Worm (Caenorhabditis elegans) whole organism, L4 larva: Measurements from ENCODE around the gene srh-303.
A peak's percentile ranks its signal among the peaks of the same experiment; 100 is the strongest.

Experiments used
- F44E2.7 ChIP-seq: fragments of 200-800 bp; sonication (Bioruptor generic); IDR thresholded peaks from 2 replicates; pipeline ENCODE4 v2.1.2; 2022; ENCODE audit warnings: missing genetic modification characterization, missing compliant biosample characterization
- R02D3.7 ChIP-seq: fragments of 150-350 bp; sonication (generic microtip); optimal IDR thresholded peaks from 3 replicates; lab custom pipeline; 2014; ENCODE audit warnings: missing biosample characterization, missing genetic modification characterization
- Y105C5A.15 ChIP-seq: fragments of 200-800 bp; sonication (Bioruptor generic); IDR thresholded peaks from 2 replicates; pipeline ENCODE4 v1.3.6; 2022; ENCODE audit warnings: missing genetic modification characterization, missing compliant biosample characterization
- arid-1 ChIP-seq: fragments of 200-800 bp; sonication (Bioruptor generic); conservative IDR thresholded peaks from 2 replicates; pipeline ENCODE4 v1.3.6; 2022; ENCODE audit warnings: missing genetic modification reagents, missing genetic modification characterization, missing compliant biosample characterization
- ceh-20 ChIP-seq: fragments of 200-800 bp; sonication (Bioruptor generic); IDR thresholded peaks from 2 replicates; pipeline ENCODE4 v1.3.6; 2022; ENCODE audit warnings: missing genetic modification reagents, missing genetic modification characterization, missing compliant biosample characterization
- ceh-28 ChIP-seq: fragments of 150-350 bp; optimal IDR thresholded peaks from 2 replicates; lab custom pipeline; 2014; ENCODE audit warnings: missing biosample characterization, missing genetic modification reagents, missing genetic modification characterization
- ceh-62 ChIP-seq: sonication (generic microtip); optimal IDR thresholded peaks from 2 replicates; lab custom pipeline; 2017; ENCODE audit warnings: missing biosample characterization, missing genetic modification characterization
- cey-2 ChIP-seq: sonication (generic microtip); optimal IDR thresholded peaks from 3 replicates; lab custom pipeline; 2017; ENCODE audit warnings: missing genetic modification characterization, mild to moderate bottlenecking, missing compliant biosample characterization, antibody characterized with exemption, borderline replicate concordance; ENCODE audit not compliant: insufficient read depth
- daf-16 ChIP-seq, 3 experiments: sonication (generic microtip); optimal IDR thresholded peaks; 2 replicates each; lab custom pipeline; 2016 to 2017; ENCODE audit warnings: missing genetic modification characterization in 3 of 3, missing genetic modification reagents in 3 of 3, mild to moderate bottlenecking in 2 of 3, missing compliant biosample characterization in 2 of 3, missing biosample characterization in 1 of 3, moderate library complexity in 1 of 3
- dmd-6 ChIP-seq: fragments of 200-800 bp; sonication (Bioruptor generic); IDR thresholded peaks from 2 replicates; pipeline ENCODE4 v1.3.6; 2022; ENCODE audit warnings: missing genetic modification reagents, missing genetic modification characterization, missing compliant biosample characterization
- dmd-8 ChIP-seq: fragments of 200-800 bp; sonication (Bioruptor generic); IDR thresholded peaks from 2 replicates; pipeline ENCODE4 v1.3.6; 2022; ENCODE audit warnings: missing genetic modification characterization, missing compliant biosample characterization
- egl-43 ChIP-seq: fragments of 200-800 bp; sonication (Bioruptor generic); IDR thresholded peaks from 2 replicates; pipeline ENCODE4 v1.3.6; 2022; ENCODE audit warnings: missing genetic modification reagents, missing genetic modification characterization, missing compliant biosample characterization
- hlh-30 ChIP-seq: sonication (generic microtip); optimal IDR thresholded peaks from 2 replicates; lab custom pipeline; 2017; ENCODE audit warnings: antibody characterized with exemption, mild to moderate bottlenecking, missing genetic modification characterization, missing compliant biosample characterization; ENCODE audit not compliant: insufficient read depth
- lim-7 ChIP-seq: fragments of 200-800 bp; sonication (Bioruptor generic); IDR thresholded peaks from 2 replicates; pipeline ENCODE4 v1.3.6; 2022; ENCODE audit warnings: missing genetic modification characterization, missing compliant biosample characterization
- lin-15B ChIP-seq: fragments of 150-350 bp; sonication (generic microtip); optimal IDR thresholded peaks from 3 replicates; lab custom pipeline; 2014; ENCODE audit warnings: missing biosample characterization, missing genetic modification characterization
- lin-29 ChIP-seq: fragments of 200-800 bp; sonication (Bioruptor generic); IDR thresholded peaks from 2 replicates; pipeline ENCODE4 v1.3.6; 2022; ENCODE audit warnings: missing genetic modification reagents, missing genetic modification characterization, missing compliant biosample characterization
- lir-3 ChIP-seq: sonication (generic microtip); optimal IDR thresholded peaks from 2 replicates; lab custom pipeline; 2016; ENCODE audit warnings: mild to moderate bottlenecking, missing genetic modification characterization, missing compliant biosample characterization
- lsy-2 ChIP-seq, 2 experiments: fragments of 150-350 bp in 1 of 2; sonication (generic microtip) in 1 of 2; optimal IDR thresholded peaks; 2 replicates each; lab custom pipeline; 2014 to 2017; ENCODE audit warnings: missing biosample characterization in 2 of 2, missing genetic modification characterization in 2 of 2
- madf-5 ChIP-seq, 2 experiments: fragments of 200-800 bp; sonication (Bioruptor generic); IDR thresholded peaks; 2 replicates each; pipeline ENCODE4 v1.3.6; 2022; ENCODE audit warnings: missing compliant biosample characterization in 2 of 2, missing genetic modification characterization in 2 of 2
- mep-1 ChIP-seq: fragments of 150-350 bp; sonication (generic microtip); optimal IDR thresholded peaks from 3 replicates; lab custom pipeline; 2014; ENCODE audit warnings: missing biosample characterization, missing genetic modification characterization
- mes-2 ChIP-seq: sonication (generic microtip); optimal IDR thresholded peaks from 2 replicates; lab custom pipeline; 2016; ENCODE audit warnings: missing genotype, mild to moderate bottlenecking, missing genetic modification characterization, missing compliant biosample characterization; ENCODE audit not compliant: poor library complexity, severe bottlenecking
- mxl-2 ChIP-seq: fragments of 200-800 bp; sonication (Bioruptor generic); conservative IDR thresholded peaks from 2 replicates; pipeline ENCODE4 v1.3.6; 2022; ENCODE audit warnings: missing genetic modification reagents, missing genetic modification characterization, missing compliant biosample characterization
- nhr-11 ChIP-seq: fragments of 150-350 bp; optimal IDR thresholded peaks from 2 replicates; lab custom pipeline; 2014; ENCODE audit warnings: missing biosample characterization, missing genetic modification characterization
- nhr-41 ChIP-seq: fragments of 200-800 bp; sonication (Bioruptor generic); IDR thresholded peaks from 2 replicates; pipeline ENCODE4 v1.3.6; 2022; ENCODE audit warnings: missing genetic modification reagents, missing genetic modification characterization, missing compliant biosample characterization
- nhr-42 ChIP-seq: fragments of 200-800 bp; sonication (Bioruptor generic); IDR thresholded peaks from 2 replicates; pipeline ENCODE4 v1.3.6; 2022; ENCODE audit warnings: missing genetic modification characterization, missing compliant biosample characterization
- nhr-6 ChIP-seq: fragments of 150-350 bp; optimal IDR thresholded peaks from 2 replicates; lab custom pipeline; 2014; ENCODE audit warnings: missing biosample characterization, missing genetic modification characterization
- pha-4 ChIP-seq, 2 experiments: fragments of 150-350 bp in 1 of 2; fragments of 200-800 bp in 1 of 2; sonication (Bioruptor generic) in 1 of 2; IDR thresholded peaks in 1 of 2; optimal IDR thresholded peaks in 1 of 2; 2 replicates each; pipeline versions ENCODE4 v1.3.6 to Lab custom; 2014 to 2022; ENCODE audit warnings: missing genetic modification characterization in 2 of 2, missing genetic modification reagents in 2 of 2, missing biosample characterization in 1 of 2, missing compliant biosample characterization in 1 of 2
- saeg-2 ChIP-seq: fragments of 200-800 bp; sonication (Bioruptor generic); IDR thresholded peaks from 2 replicates; pipeline ENCODE4 v1.3.6; 2022; ENCODE audit warnings: missing genetic modification reagents, missing genetic modification characterization, missing compliant biosample characterization
- snpc-1.2 ChIP-seq: fragments of 200-800 bp; sonication (Bioruptor generic); IDR thresholded peaks from 2 replicates; pipeline ENCODE4 v1.3.6; 2022; ENCODE audit warnings: missing genetic modification reagents, missing genetic modification characterization, missing compliant biosample characterization
- spr-1 ChIP-seq: sonication (generic microtip); optimal IDR thresholded peaks from 2 replicates; lab custom pipeline; 2016; ENCODE audit warnings: mild to moderate bottlenecking, missing genetic modification characterization, missing compliant biosample characterization
- unc-39 ChIP-seq: sonication (generic microtip); optimal IDR thresholded peaks from 2 replicates; lab custom pipeline; 2017; ENCODE audit warnings: missing biosample characterization, missing genetic modification characterization
- unc-62 ChIP-seq, 3 experiments: fragments of 150-350 bp in 1 of 3; sonication (generic microtip); optimal IDR thresholded peaks in 2 of 3; peaks in 1 of 3; 1 replicate in 1 of 3; 2 replicates in 2 of 3; lab custom pipeline; 2014 to 2017; ENCODE audit warnings: missing biosample characterization in 3 of 3, missing genetic modification characterization in 3 of 3, missing genetic modification reagents in 3 of 3, missing genotype in 1 of 3
- vab-7 ChIP-seq: fragments of 200-800 bp; sonication (Bioruptor generic); IDR thresholded peaks from 2 replicates; pipeline ENCODE4 v1.3.6; 2022; ENCODE audit warnings: missing genetic modification reagents, missing genetic modification characterization, missing compliant biosample characterization
- zip-2 ChIP-seq: fragments of 150-350 bp; optimal IDR thresholded peaks from 2 replicates; lab custom pipeline; 2014; ENCODE audit warnings: missing biosample characterization, missing genetic modification characterization
- ztf-7 ChIP-seq: fragments of 150-350 bp; optimal IDR thresholded peaks from 2 replicates; lab custom pipeline; 2014; ENCODE audit warnings: missing biosample characterization, missing genetic modification characterization

Gene srh-303

ce11 chrV:17800538-17800937, 30.9 kb upstream of the srh-303 start, which contains the start of gene srh-287:
Gene srh-287, plus strand, starts transcription at chrV:17800838.
- TF ChIP-seq cey-2 (no peak), mep-1 (no peak), R02D3.7 (no peak)
- TF ChIP-seq, all 104 proteins: peak for 0

ce11 chrV:17802519-17802918, 28.9 kb upstream of the srh-303 start, which contains the start of the genes Y94A7B.11 and srh-292:
Gene Y94A7B.11, minus strand, starts transcription at chrV:17802619.
Gene srh-292, plus strand, starts transcription at chrV:17802769.
- no peak for TF ChIP-seq nhr-41 (GFP tag; lab: Robert Waterston, UW)
- TF ChIP-seq F44E2.7 (GFP tag; lab: Robert Waterston, UW) = no peak
- no peak for TF ChIP-seq ztf-7
- TF ChIP-seq lir-3 (tag; lab: Kevin White, UChicago) = no peak
- TF ChIP-seq hlh-30 (tag; lab: Kevin White, UChicago) = no peak
- TF ChIP-seq lin-15B = no peak
- no peak for TF ChIP-seq spr-1 (tag; lab: Kevin White, UChicago)
- TF ChIP-seq lsy-2 (tag; optimal IDR thresholded peaks at IDR 0.05; lab: Kevin White, UChicago) = no peak
- no peak for TF ChIP-seq nhr-42 (GFP tag; lab: Robert Waterston, UW)
- TF ChIP-seq ceh-28 (tag; lab: Kevin White, UChicago) = no peak
- TF ChIP-seq dmd-6 (GFP tag; lab: Robert Waterston, UW) = no peak
- no peak for TF ChIP-seq unc-39 (tag; lab: Kevin White, UChicago)
- TF ChIP-seq daf-16 (GFP tag; optimal IDR thresholded peaks at IDR 0.05; lab: Kevin White, UChicago) = no peak
- no peak for TF ChIP-seq daf-16 (tag; optimal IDR thresholded peaks at IDR 0.05; lab: Kevin White, UChicago)
- TF ChIP-seq ceh-20 (GFP tag; lab: Robert Waterston, UW) = no peak
- no peak for TF ChIP-seq zip-2 (tag; lab: Kevin White, UChicago)
- no peak for TF ChIP-seq egl-43
- no peak for TF ChIP-seq lim-7 (GFP tag; lab: Robert Waterston, UW)
- no peak for TF ChIP-seq lin-29
- no peak for TF ChIP-seq arid-1 (GFP tag; lab: Robert Waterston, UW)

ce11 chrV:17805323-17805722, 26.1 kb upstream of the srh-303 start, which contains the start of gene srh-291:
Gene srh-291, plus strand, starts transcription at chrV:17805623.
- no peak for TF ChIP-seq snpc-1.2
- no peak for TF ChIP-seq madf-5 (GFP tag; IDR thresholded peaks at IDR 0.05; lab: Robert Waterston, UW)
- no peak for TF ChIP-seq ceh-62 (tag; lab: Kevin White, UChicago)
- no peak for TF ChIP-seq Y105C5A.15 (GFP tag; lab: Robert Waterston, UW)
- no peak for TF ChIP-seq mes-2 (tag; lab: Kevin White, UChicago)
- TF ChIP-seq vab-7 = no peak
- TF ChIP-seq nhr-11 (tag; lab: Kevin White, UChicago) = no peak
- no peak for TF ChIP-seq nhr-6
- TF ChIP-seq spr-1 (tag; lab: Kevin White, UChicago) = no peak
- TF ChIP-seq pha-4 (GFP tag; IDR thresholded peaks at IDR 0.05; lab: Robert Waterston, UW) = no peak
- TF ChIP-seq pha-4 (tag; optimal IDR thresholded peaks at IDR 0.05; lab: Kevin White, UChicago) = no peak
- no peak for TF ChIP-seq mxl-2 (GFP tag; lab: Robert Waterston, UW)
- TF ChIP-seq lir-3 (tag; lab: Kevin White, UChicago) = no peak
- TF ChIP-seq, all 104 proteins: peak for 0

ce11 chrV:17810053-17810452, 21.4 kb upstream of the srh-303 start, which contains the start of gene srh-296:
Gene srh-296, plus strand, starts transcription at chrV:17810353.
- TF ChIP-seq saeg-2 (no peak), unc-62 (GFP tag; optimal IDR thresholded peaks at IDR 0.05 in 1 of 2; lab: Kevin White, UChicago) (peak in 1 of 2 experiments; percentile 2), unc-62 (tag; optimal IDR thresholded peaks at IDR 0.05; lab: Kevin White, UChicago) (no peak), dmd-8 (GFP tag; lab: Robert Waterston, UW) (no peak)
